Worm (Caenorhabditis elegans) whole organism, L4/young adult: ENCODE results near the gene amt-1.

Experiments used
- W03F9.2 ChIP-seq: fragments of 150-350 bp; optimal IDR thresholded peaks from 2 replicates; lab custom pipeline; 2014; ENCODE audit warnings: missing biosample characterization, missing genetic modification characterization
- dao-5 ChIP-seq: sonication (generic microtip); optimal IDR thresholded peaks from 2 replicates; lab custom pipeline; 2016; ENCODE audit warnings: missing genotype, missing genetic modification characterization, moderate library complexity, missing compliant biosample characterization
- him-1 ChIP-seq: sonication (generic microtip); optimal IDR thresholded peaks from 2 replicates; lab custom pipeline; 2016; ENCODE audit warnings: missing genotype, missing genetic modification reagents, missing genetic modification characterization, missing compliant biosample characterization

- TF ChIP-seq dao-5 = no peak
- no peak for TF ChIP-seq him-1 (tag; lab: Kevin White, UChicago)
- no peak for TF ChIP-seq W03F9.2
Observed at ce11 chrX:4619582-4619981, 48.3 kb downstream of the amt-1 start, which contains the start of gene pqn-65.
